Worm (Caenorhabditis elegans) whole organism, L1 larva: ENCODE results near the gene C08F8.15.

Experiments used
- C16A3.4 ChIP-seq: fragments of 150-350 bp; optimal IDR thresholded peaks from 2 replicates; lab custom pipeline; 2014; ENCODE audit warnings: missing biosample characterization, missing genetic modification characterization
- C34B4.2 ChIP-seq: sonication (generic microtip); optimal IDR thresholded peaks from 2 replicates; lab custom pipeline; 2017; ENCODE audit warnings: mild to moderate bottlenecking, missing genetic modification characterization, missing compliant biosample characterization
- Y116A8C.19 ChIP-seq: sonication (generic microtip); optimal IDR thresholded peaks from 2 replicates; lab custom pipeline; 2016; ENCODE audit warnings: missing compliant biosample characterization, missing genetic modification characterization, borderline replicate concordance
- aly-2 ChIP-seq: fragments of 150-350 bp; optimal IDR thresholded peaks from 2 replicates; lab custom pipeline; 2014; ENCODE audit warnings: missing biosample characterization, missing genetic modification characterization
- ama-1 ChIP-seq: fragments of 150-350 bp; optimal IDR thresholded peaks from 2 replicates; lab custom pipeline; 2014
- blmp-1 ChIP-seq: fragments of 150-350 bp; optimal IDR thresholded peaks from 2 replicates; lab custom pipeline; 2014; ENCODE audit warnings: missing biosample characterization, missing genetic modification characterization
- ceh-63 ChIP-seq: fragments of 200-800 bp; sonication (Bioruptor generic); optimal IDR thresholded peaks from 2 replicates; lab custom pipeline; 2018; ENCODE audit warnings: mild to moderate bottlenecking, missing genetic modification characterization, missing compliant biosample characterization
- ceh-8 ChIP-seq: fragments of 200-800 bp; sonication (Bioruptor generic); optimal IDR thresholded peaks from 2 replicates; lab custom pipeline; 2018; ENCODE audit warnings: mild to moderate bottlenecking, missing genetic modification characterization, moderate library complexity, missing compliant biosample characterization
- ceh-82 ChIP-seq, 3 experiments: fragments of 150-350 bp in 1 of 3; sonication (generic microtip) in 2 of 3; optimal IDR thresholded peaks; 2 replicates each; lab custom pipeline; 2014 to 2017; ENCODE audit warnings: missing biosample characterization in 3 of 3, missing genetic modification characterization in 3 of 3
- ceh-88 ChIP-seq: fragments of 200-800 bp; sonication (Bioruptor generic); IDR thresholded peaks from 2 replicates; pipeline ENCODE4 v1.3.6; 2022; ENCODE audit warnings: missing genetic modification characterization, missing compliant biosample characterization
- dpl-1 ChIP-seq, 3 experiments: fragments of 150-350 bp in 2 of 3; sonication (generic microtip) in 1 of 3; optimal IDR thresholded peaks; 2 replicates each; lab custom pipeline; 2014 to 2017; ENCODE audit warnings: missing biosample characterization in 3 of 3, missing genetic modification characterization in 3 of 3, missing genetic modification reagents in 3 of 3
- dsc-1 ChIP-seq: sonication (generic microtip); optimal IDR thresholded peaks from 2 replicates; lab custom pipeline; 2016; ENCODE audit warnings: mild to moderate bottlenecking, missing genetic modification characterization, missing compliant biosample characterization
- efl-1 ChIP-seq, 4 experiments: fragments of 150-350 bp; optimal IDR thresholded peaks in 3 of 4; peaks in 1 of 4; 1 replicate in 1 of 4; 2 replicates in 3 of 4; lab custom pipeline; 2014; ENCODE audit warnings: missing biosample characterization in 2 of 4, missing genetic modification characterization in 2 of 4, missing genetic modification reagents in 2 of 4
- efl-3 ChIP-seq: fragments of 200-800 bp; sonication (Bioruptor generic); optimal IDR thresholded peaks from 2 replicates; lab custom pipeline; 2018; ENCODE audit warnings: mild to moderate bottlenecking, missing genetic modification characterization, missing compliant biosample characterization
- egl-27 ChIP-seq, 2 experiments: fragments of 150-350 bp in 1 of 2; sonication (generic microtip); optimal IDR thresholded peaks; 3 replicates each; lab custom pipeline; 2017 to 2018; ENCODE audit warnings: missing biosample characterization in 2 of 2, missing genetic modification characterization in 2 of 2, missing genetic modification reagents in 2 of 2
- elt-2 ChIP-seq: sonication (generic microtip); optimal IDR thresholded peaks from 2 replicates; lab custom pipeline; 2016; ENCODE audit warnings: missing genetic modification characterization, mild to moderate bottlenecking, inconsistent platforms, missing compliant biosample characterization, missing genetic modification reagents
- elt-3 ChIP-seq, 6 experiments: fragments of 150-350 bp in 1 of 6; sonication (generic microtip); optimal IDR thresholded peaks; 2 replicates each; lab custom pipeline; 2017 to 2018; ENCODE audit warnings: missing biosample characterization in 6 of 6, missing genetic modification characterization in 6 of 6, inconsistent platforms in 1 of 6
- fkh-8 ChIP-seq: sonication (generic microtip); optimal IDR thresholded peaks from 2 replicates; lab custom pipeline; 2016; ENCODE audit warnings: mild to moderate bottlenecking, missing genetic modification characterization, missing compliant biosample characterization
- fos-1 ChIP-seq: fragments of 150-350 bp; optimal IDR thresholded peaks from 2 replicates; lab custom pipeline; 2014; ENCODE audit warnings: missing biosample characterization, missing genetic modification characterization
- hlh-4 ChIP-seq: sonication (generic microtip); optimal IDR thresholded peaks from 2 replicates; lab custom pipeline; 2016; ENCODE audit warnings: mild to moderate bottlenecking, missing genetic modification characterization, missing compliant biosample characterization
- hpl-2 ChIP-seq: fragments of 150-350 bp; optimal IDR thresholded peaks from 2 replicates; lab custom pipeline; 2014; ENCODE audit warnings: missing biosample characterization, missing genetic modification reagents, missing genetic modification characterization
- lin-14 ChIP-seq: fragments of 200-800 bp; sonication (Bioruptor generic); optimal IDR thresholded peaks from 2 replicates; lab custom pipeline; 2018; ENCODE audit warnings: mild to moderate bottlenecking, missing genetic modification characterization, moderate library complexity, missing compliant biosample characterization
- lir-3 ChIP-seq: sonication (generic microtip); optimal IDR thresholded peaks from 2 replicates; lab custom pipeline; 2016; ENCODE audit warnings: mild to moderate bottlenecking, missing genetic modification characterization, moderate library complexity, missing compliant biosample characterization; ENCODE audit not compliant: poor library complexity
- lsy-2 ChIP-seq, 2 experiments: fragments of 150-350 bp; optimal IDR thresholded peaks; 2 replicates each; lab custom pipeline; 2014; ENCODE audit warnings: missing biosample characterization in 2 of 2, missing genetic modification characterization in 2 of 2
- mdl-1 ChIP-seq, 2 experiments: fragments of 150-350 bp; optimal IDR thresholded peaks; 2 replicates each; lab custom pipeline; 2014 to 2017; ENCODE audit warnings: missing biosample characterization in 2 of 2, missing genetic modification characterization in 2 of 2, inconsistent platforms in 1 of 2
- mef-2 ChIP-seq: fragments of 150-350 bp; optimal IDR thresholded peaks from 2 replicates; lab custom pipeline; 2014; ENCODE audit warnings: missing biosample characterization, missing genetic modification characterization
- nhr-11 ChIP-seq: fragments of 150-350 bp; optimal IDR thresholded peaks from 2 replicates; lab custom pipeline; 2014; ENCODE audit warnings: missing biosample characterization, missing genetic modification characterization
- nhr-12 ChIP-seq: sonication (generic microtip); optimal IDR thresholded peaks from 2 replicates; lab custom pipeline; 2017; ENCODE audit warnings: missing biosample characterization, missing genetic modification characterization
- nhr-237 ChIP-seq: fragments of 150-350 bp; optimal IDR thresholded peaks from 2 replicates; lab custom pipeline; 2014; ENCODE audit warnings: missing biosample characterization, missing genetic modification characterization
- nhr-28 ChIP-seq: fragments of 150-350 bp; optimal IDR thresholded peaks from 2 replicates; lab custom pipeline; 2014; ENCODE audit warnings: missing biosample characterization, missing genetic modification characterization
- nhr-71 ChIP-seq: sonication (generic microtip); optimal IDR thresholded peaks from 2 replicates; lab custom pipeline; 2016; ENCODE audit warnings: mild to moderate bottlenecking, missing genetic modification characterization, moderate library complexity, missing compliant biosample characterization
- nhr-90 ChIP-seq: sonication (generic microtip); optimal IDR thresholded peaks from 2 replicates; lab custom pipeline; 2016; ENCODE audit warnings: mild to moderate bottlenecking, missing genetic modification characterization, missing compliant biosample characterization; ENCODE audit not compliant: poor library complexity
- pax-3 ChIP-seq: fragments of 200-800 bp; sonication (Bioruptor generic); optimal IDR thresholded peaks from 2 replicates; lab custom pipeline; 2018; ENCODE audit warnings: mild to moderate bottlenecking, missing genetic modification characterization, moderate library complexity, missing compliant biosample characterization
- pqm-1 ChIP-seq: sonication (generic microtip); optimal IDR thresholded peaks from 3 replicates; lab custom pipeline; 2017; ENCODE audit warnings: missing biosample characterization, missing genetic modification characterization
- rnt-1 ChIP-seq: sonication (generic microtip); optimal IDR thresholded peaks from 2 replicates; lab custom pipeline; 2016; ENCODE audit warnings: mild to moderate bottlenecking, missing genetic modification characterization, moderate library complexity, missing compliant biosample characterization
- skn-1 ChIP-seq: fragments of 150-350 bp; optimal IDR thresholded peaks from 2 replicates; lab custom pipeline; 2014; ENCODE audit warnings: missing biosample characterization, missing genetic modification characterization
- snpc-4 ChIP-seq: fragments of 150-350 bp; optimal IDR thresholded peaks from 2 replicates; lab custom pipeline; 2014; ENCODE audit warnings: missing biosample characterization, missing genetic modification characterization
- sup-37 ChIP-seq: fragments of 200-800 bp; sonication (Bioruptor generic); optimal IDR thresholded peaks from 2 replicates; lab custom pipeline; 2018; ENCODE audit warnings: mild to moderate bottlenecking, missing genetic modification characterization, missing compliant biosample characterization
- swsn-7 ChIP-seq: sonication (generic microtip); optimal IDR thresholded peaks from 2 replicates; lab custom pipeline; 2016; ENCODE audit warnings: missing genetic modification characterization, missing compliant biosample characterization
- tbx-2 ChIP-seq: sonication (generic microtip); optimal IDR thresholded peaks from 2 replicates; lab custom pipeline; 2016; ENCODE audit warnings: missing genetic modification characterization, missing compliant biosample characterization
- unc-130 ChIP-seq: fragments of 150-350 bp; optimal IDR thresholded peaks from 2 replicates; lab custom pipeline; 2017; ENCODE audit warnings: missing biosample characterization, missing genetic modification characterization, inconsistent platforms
- unc-86 ChIP-seq: sonication (generic microtip); optimal IDR thresholded peaks from 2 replicates; lab custom pipeline; 2016; ENCODE audit warnings: missing genetic modification characterization, missing compliant biosample characterization
- vab-15 ChIP-seq: sonication (generic microtip); optimal IDR thresholded peaks from 2 replicates; lab custom pipeline; 2017; ENCODE audit warnings: missing genotype, mild to moderate bottlenecking, missing genetic modification characterization, missing compliant biosample characterization
- xbp-1 ChIP-seq: sonication (generic microtip); optimal IDR thresholded peaks from 2 replicates; lab custom pipeline; 2016; ENCODE audit warnings: missing genetic modification characterization, missing compliant biosample characterization
- zip-4 ChIP-seq: fragments of 200-800 bp; sonication (Bioruptor generic); optimal IDR thresholded peaks from 2 replicates; lab custom pipeline; 2018; ENCODE audit warnings: mild to moderate bottlenecking, missing genetic modification characterization, moderate library complexity, missing compliant biosample characterization
- ztf-11 ChIP-seq, 2 experiments: sonication (generic microtip); optimal IDR thresholded peaks; 2 replicates each; lab custom pipeline; 2016 to 2017; ENCODE audit warnings: missing genetic modification characterization in 2 of 2, missing biosample characterization in 1 of 2, missing compliant biosample characterization in 1 of 2
- ztf-4 ChIP-seq: fragments of 150-350 bp; optimal IDR thresholded peaks from 2 replicates; lab custom pipeline; 2014; ENCODE audit warnings: missing biosample characterization, missing genetic modification characterization

Gene C08F8.15

ce11 chrIV:11130774-11131173 lies 29.8 kb downstream of the C08F8.15 start:
- peak; percentile 8 for TF ChIP-seq nhr-71 (tag; lab: Kevin White, UChicago)
- no peak for TF ChIP-seq efl-1 (optimal IDR thresholded peaks at IDR 0.05; lab: Kevin White, UChicago)
- peak in 1 of 2 experiments; percentile 66 for TF ChIP-seq efl-1 (GFP tag; optimal IDR thresholded peaks at IDR 0.05 in 1 of 2; lab: Kevin White, UChicago)
- no peak for TF ChIP-seq zip-4 (GFP tag; lab: Kevin White, UChicago)
- no peak for TF ChIP-seq pqm-1 (tag; lab: Kevin White, UChicago)
- TF ChIP-seq rnt-1 = peak; percentile 31
- peak in 1 of 2 experiments; percentile 28 for TF ChIP-seq lsy-2 (tag; optimal IDR thresholded peaks at IDR 0.05; lab: Kevin White, UChicago)
- TF ChIP-seq elt-2 = peak; percentile 1

ce11 chrIV:11126028-11126427 lies 34.6 kb downstream of the C08F8.15 start:
- TF ChIP-seq C34B4.2 (tag; lab: Kevin White, UChicago) (no peak), hlh-4 (no peak), ceh-63 (no peak), unc-86 (no peak), snpc-4 (no peak), swsn-7 (tag; lab: Kevin White, UChicago) (no peak), nhr-11 (tag; lab: Kevin White, UChicago) (no peak), ztf-4 (no peak), mef-2 (no peak), elt-2 (no peak), ztf-11 (tag; optimal IDR thresholded peaks at IDR 0.05; lab: Kevin White, UChicago) (no peak)

ce11 chrIV:11126004-11126027 lies 34.8 kb downstream of the C08F8.15 start, which contains the start of gene swsn-4:
Gene swsn-4, plus strand, starts transcription at chrIV:11126024.
- TF ChIP-seq pax-3 (tag; lab: Kevin White, UChicago) = no peak
- TF ChIP-seq Y116A8C.19 (tag; lab: Kevin White, UChicago) = no peak
- no peak for TF ChIP-seq egl-27 (tag; optimal IDR thresholded peaks at IDR 0.05; lab: Kevin White, UChicago)
- no peak for TF ChIP-seq unc-86
- TF ChIP-seq elt-3 (tag; optimal IDR thresholded peaks at IDR 0.05; lab: Kevin White, UChicago) = no peak
- no peak for TF ChIP-seq hlh-4
- TF ChIP-seq, all 84 proteins: peak for 0

ce11 chrIV:11125604-11126003 lies 35.0 kb downstream of the C08F8.15 start:
- TF ChIP-seq ama-1 (lab: Kevin White, UChicago) (no peak), ceh-82 (tag; optimal IDR thresholded peaks at IDR 0.05; lab: Kevin White, UChicago) (peak in 1 of 3 experiments; percentile 22), ztf-11 (tag; optimal IDR thresholded peaks at IDR 0.05; lab: Kevin White, UChicago) (no peak), tbx-2 (no peak), Y116A8C.19 (tag; lab: Kevin White, UChicago) (no peak), C16A3.4 (no peak), ceh-8 (GFP tag; lab: Kevin White, UChicago) (no peak), C34B4.2 (tag; lab: Kevin White, UChicago) (no peak), unc-130 (tag; lab: Kevin White, UChicago) (no peak), fos-1 (no peak), skn-1 (tag; lab: Kevin White, UChicago) (no peak), nhr-12 (tag; lab: Kevin White, UChicago) (no peak), mdl-1 (tag; optimal IDR thresholded peaks at IDR 0.05; lab: Kevin White, UChicago) (no peak), dpl-1 (GFP tag; optimal IDR thresholded peaks at IDR 0.05; lab: Kevin White, UChicago) (peak; percentile 75 to 85 (median 76)), ceh-88 (GFP tag; lab: Robert Waterston, UW) (no peak), rnt-1 (peak; percentile 9), efl-1 (optimal IDR thresholded peaks at IDR 0.05; lab: Kevin White, UChicago) (peak in 1 of 2 experiments; percentile 77), efl-1 (GFP tag; optimal IDR thresholded peaks at IDR 0.05 in 1 of 2; lab: Kevin White, UChicago) (peak; percentile 86 to 98), nhr-28 (tag; lab: Kevin White, UChicago) (no peak), fkh-8 (tag; lab: Kevin White, UChicago) (no peak), vab-15 (tag; lab: Kevin White, UChicago) (no peak), snpc-4 (no peak), xbp-1 (tag; lab: Kevin White, UChicago) (peak; percentile 54), hlh-4 (no peak), ceh-63 (no peak), blmp-1 (tag; lab: Kevin White, UChicago) (no peak), nhr-90 (tag; lab: Kevin White, UChicago) (no peak), lin-14 (GFP tag; lab: Kevin White, UChicago) (no peak), dsc-1 (tag; lab: Kevin White, UChicago) (peak; percentile 27), lir-3 (tag; lab: Kevin White, UChicago) (no peak), nhr-71 (tag; lab: Kevin White, UChicago) (peak; percentile 31), aly-2 (tag; lab: Kevin White, UChicago) (no peak), mef-2 (no peak), hpl-2 (GFP tag; lab: Kevin White, UChicago) (no peak), nhr-237 (tag; lab: Kevin White, UChicago) (no peak), sup-37 (GFP tag; lab: Kevin White, UChicago) (no peak), efl-3 (GFP tag; lab: Kevin White, UChicago) (no peak)
